Worm (Caenorhabditis elegans) whole organism, mixed stage, embryonic: ENCODE results near the gene F54F7.3.

Experiments used
- M03D4.4 ChIP-seq: sonication (generic microtip); optimal IDR thresholded peaks from 2 replicates; lab custom pipeline; 2017; ENCODE audit warnings: mild to moderate bottlenecking, missing genetic modification characterization, missing compliant biosample characterization
- bed-3 ChIP-seq: fragments of 200-800 bp; sonication (Bioruptor generic); optimal IDR thresholded peaks from 3 replicates; lab custom pipeline; 2018; ENCODE audit warnings: mild to moderate bottlenecking, missing genetic modification characterization, moderate library complexity, missing compliant biosample characterization
- blmp-1 ChIP-seq: fragments of 150-350 bp; optimal IDR thresholded peaks from 2 replicates; lab custom pipeline; 2014; ENCODE audit warnings: missing biosample characterization, missing genetic modification characterization
- ceh-39 ChIP-seq: fragments of 150-350 bp; optimal IDR thresholded peaks from 2 replicates; lab custom pipeline; 2014; ENCODE audit warnings: missing biosample characterization, missing genetic modification characterization
- ceh-43 ChIP-seq: fragments of 200-800 bp; sonication (Bioruptor generic); optimal IDR thresholded peaks from 2 replicates; lab custom pipeline; 2018; ENCODE audit warnings: mild to moderate bottlenecking, missing genetic modification characterization, moderate library complexity, missing compliant biosample characterization
- ceh-83 ChIP-seq: fragments of 200-800 bp; sonication (Bioruptor generic); optimal IDR thresholded peaks from 2 replicates; lab custom pipeline; 2018; ENCODE audit warnings: mild to moderate bottlenecking, missing genetic modification characterization, missing compliant biosample characterization
- ces-1 ChIP-seq: fragments of 150-350 bp; optimal IDR thresholded peaks from 2 replicates; lab custom pipeline; 2014; ENCODE audit warnings: missing biosample characterization, missing genetic modification reagents, missing genetic modification characterization
- cnd-1 ChIP-seq: fragments of 200-800 bp; sonication (Bioruptor generic); optimal IDR thresholded peaks from 2 replicates; lab custom pipeline; 2018; ENCODE audit warnings: mild to moderate bottlenecking, missing genetic modification characterization, missing compliant biosample characterization
- drap-1 ChIP-seq: fragments of 200-800 bp; sonication (Bioruptor generic); optimal IDR thresholded peaks from 3 replicates; lab custom pipeline; 2018; ENCODE audit warnings: mild to moderate bottlenecking, missing genetic modification characterization, missing compliant biosample characterization
- elt-3 ChIP-seq: fragments of 150-350 bp; optimal IDR thresholded peaks from 2 replicates; lab custom pipeline; 2014; ENCODE audit warnings: missing biosample characterization, missing genetic modification characterization
- flh-1 ChIP-seq: fragments of 200-800 bp; sonication (Bioruptor generic); optimal IDR thresholded peaks from 2 replicates; lab custom pipeline; 2018; ENCODE audit warnings: mild to moderate bottlenecking, missing genetic modification characterization, moderate library complexity, missing compliant biosample characterization
- ham-2 ChIP-seq: fragments of 200-800 bp; sonication (Bioruptor generic); optimal IDR thresholded peaks from 2 replicates; lab custom pipeline; 2018; ENCODE audit warnings: mild to moderate bottlenecking, missing genetic modification characterization, missing compliant biosample characterization
- hlh-1 ChIP-seq: fragments of 150-350 bp; optimal IDR thresholded peaks from 2 replicates; lab custom pipeline; 2014; ENCODE audit warnings: missing biosample characterization, missing genetic modification reagents, missing genetic modification characterization
- lin-13 ChIP-seq: fragments of 150-350 bp; optimal IDR thresholded peaks from 2 replicates; lab custom pipeline; 2014; ENCODE audit warnings: missing biosample characterization, missing genetic modification characterization
- lsy-2 ChIP-seq: fragments of 150-350 bp; optimal IDR thresholded peaks from 2 replicates; lab custom pipeline; 2014; ENCODE audit warnings: missing biosample characterization, missing genetic modification characterization
- mab-5 ChIP-seq: fragments of 150-350 bp; optimal IDR thresholded peaks from 2 replicates; lab custom pipeline; 2014; ENCODE audit warnings: missing biosample characterization, missing genetic modification characterization
- mep-1 ChIP-seq: fragments of 150-350 bp; optimal IDR thresholded peaks from 2 replicates; lab custom pipeline; 2017; ENCODE audit warnings: missing biosample characterization, missing genetic modification reagents, missing genetic modification characterization, inconsistent platforms
- mls-2 ChIP-seq: sonication (generic microtip); optimal IDR thresholded peaks from 2 replicates; lab custom pipeline; 2016; ENCODE audit warnings: mild to moderate bottlenecking, missing genetic modification characterization, moderate library complexity, missing compliant biosample characterization
- nhr-12 ChIP-seq: fragments of 150-350 bp; optimal IDR thresholded peaks from 2 replicates; lab custom pipeline; 2014; ENCODE audit warnings: missing biosample characterization, missing genetic modification characterization
- nhr-2 ChIP-seq: fragments of 150-350 bp; optimal IDR thresholded peaks from 2 replicates; lab custom pipeline; 2014; ENCODE audit warnings: missing biosample characterization, missing genetic modification characterization
- nhr-237 ChIP-seq: fragments of 150-350 bp; optimal IDR thresholded peaks from 2 replicates; lab custom pipeline; 2014; ENCODE audit warnings: missing biosample characterization, missing genetic modification characterization
- nhr-76 ChIP-seq: sonication (generic microtip); optimal IDR thresholded peaks from 2 replicates; lab custom pipeline; 2017; ENCODE audit warnings: missing biosample characterization, missing genetic modification characterization
- pha-4 ChIP-seq: fragments of 150-350 bp; optimal IDR thresholded peaks from 2 replicates; lab custom pipeline; 2018; ENCODE audit warnings: missing biosample characterization, missing genetic modification reagents, missing genetic modification characterization
- snpc-4 ChIP-seq: fragments of 150-350 bp; optimal IDR thresholded peaks from 2 replicates; lab custom pipeline; 2014; ENCODE audit warnings: missing biosample characterization, missing genetic modification characterization
- sptf-1 ChIP-seq: sonication (generic microtip); optimal IDR thresholded peaks from 2 replicates; lab custom pipeline; 2017; ENCODE audit warnings: mild to moderate bottlenecking, missing genetic modification characterization, moderate library complexity, missing compliant biosample characterization
- tbx-8 ChIP-seq: fragments of 200-800 bp; sonication (Bioruptor generic); optimal IDR thresholded peaks from 2 replicates; lab custom pipeline; 2018; ENCODE audit warnings: mild to moderate bottlenecking, missing genetic modification characterization, moderate library complexity, missing compliant biosample characterization
- unc-120 ChIP-seq: sonication (generic microtip); optimal IDR thresholded peaks from 2 replicates; lab custom pipeline; 2017; ENCODE audit warnings: missing genetic modification characterization, missing compliant biosample characterization; ENCODE audit not compliant: poor library complexity, severe bottlenecking
- unc-39 ChIP-seq: fragments of 150-350 bp; optimal IDR thresholded peaks from 2 replicates; lab custom pipeline; 2014; ENCODE audit warnings: missing biosample characterization, missing genetic modification characterization
- unc-62 ChIP-seq: fragments of 150-350 bp; optimal IDR thresholded peaks from 2 replicates; lab custom pipeline; 2014; ENCODE audit warnings: missing biosample characterization, missing genetic modification reagents, missing genetic modification characterization
- zip-8 ChIP-seq: fragments of 150-350 bp; optimal IDR thresholded peaks from 2 replicates; lab custom pipeline; 2014; ENCODE audit warnings: missing biosample characterization, missing genetic modification characterization
- ztf-11 ChIP-seq: fragments of 150-350 bp; optimal IDR thresholded peaks from 2 replicates; lab custom pipeline; 2014; ENCODE audit warnings: missing biosample characterization, missing genetic modification characterization

Gene F54F7.3

ce11 chrX:11850082-11850481 is at the start of gene F54F7.3:
TSS of gene F54F7.3 (minus strand) at chrX:11850182.
- TF ChIP-seq blmp-1 (tag; lab: Kevin White, UChicago) (no peak), lin-13 (no peak), unc-62 (GFP tag; lab: Kevin White, UChicago) (no peak), ztf-11 (tag; lab: Kevin White, UChicago) (no peak), unc-120 (no peak), mep-1 (tag; lab: Kevin White, UChicago) (no peak), ceh-83 (GFP tag; lab: Kevin White, UChicago) (no peak), snpc-4 (no peak), flh-1 (GFP tag; lab: Kevin White, UChicago) (no peak), M03D4.4 (tag; lab: Kevin White, UChicago) (no peak), mls-2 (no peak)

ce11 chrX:11899031-11899430 is 49.0 kb upstream of the F54F7.3 start:
- TF ChIP-seq mep-1 (tag; lab: Kevin White, UChicago) (peak; percentile 15), ces-1 (peak; percentile 27), cnd-1 (tag; lab: Kevin White, UChicago) (no peak)

- TF ChIP-seq cnd-1 (tag; lab: Kevin White, UChicago) (no peak), mls-2 (no peak), hlh-1 (tag; lab: Kevin White, UChicago) (no peak), unc-39 (tag; lab: Kevin White, UChicago) (no peak), elt-3 (tag; lab: Kevin White, UChicago) (no peak), bed-3 (GFP tag; lab: Kevin White, UChicago) (no peak), tbx-8 (GFP tag; lab: Kevin White, UChicago) (no peak), ceh-39 (tag; lab: Kevin White, UChicago) (no peak), blmp-1 (tag; lab: Kevin White, UChicago) (no peak), unc-120 (no peak), zip-8 (no peak)
These were observed 48.1 kb upstream of the F54F7.3 start, which contains the start of gene Y62H9A.9 for ce11 chrX:11898040-11898439. TSS of gene Y62H9A.9 (minus strand) at chrX:11898140.

DNA sequence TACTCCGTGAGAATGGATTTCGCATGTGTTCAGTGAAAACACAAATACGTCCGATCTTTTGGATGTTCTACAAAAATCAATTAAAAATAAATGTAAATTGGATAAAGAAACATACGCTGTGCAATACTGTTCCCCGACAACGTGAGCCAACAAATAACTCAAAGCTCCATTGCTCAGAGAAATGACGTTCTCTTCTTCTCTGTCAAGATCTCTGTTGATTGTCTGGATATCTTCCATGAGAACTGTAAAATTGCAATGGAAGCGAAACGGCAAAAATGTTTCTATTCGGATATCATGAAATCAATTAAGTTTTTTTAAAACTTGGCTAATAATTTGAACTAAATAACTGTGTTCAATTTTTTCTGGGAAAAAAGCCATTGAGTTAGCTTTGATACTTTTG is 46.7 kb upstream of the F54F7.3 start:
- TF ChIP-seq zip-8: no peak
- TF ChIP-seq lsy-2: no peak
- TF ChIP-seq nhr-2 (tag; lab: Kevin White, UChicago): no peak
- no peak for TF ChIP-seq unc-62 (GFP tag; lab: Kevin White, UChicago)
- TF ChIP-seq hlh-1 (tag; lab: Kevin White, UChicago): no peak
- no peak for TF ChIP-seq mab-5 (tag; lab: Kevin White, UChicago)
- TF ChIP-seq unc-120: no peak
- no peak for TF ChIP-seq elt-3 (tag; lab: Kevin White, UChicago)
- TF ChIP-seq ceh-83 (GFP tag; lab: Kevin White, UChicago): no peak
- no peak for TF ChIP-seq nhr-12
- no peak for TF ChIP-seq blmp-1 (tag; lab: Kevin White, UChicago)
- TF ChIP-seq nhr-76: no peak
- TF ChIP-seq flh-1 (GFP tag; lab: Kevin White, UChicago): no peak
- TF ChIP-seq ham-2 (GFP tag; lab: Kevin White, UChicago): no peak

DNA sequence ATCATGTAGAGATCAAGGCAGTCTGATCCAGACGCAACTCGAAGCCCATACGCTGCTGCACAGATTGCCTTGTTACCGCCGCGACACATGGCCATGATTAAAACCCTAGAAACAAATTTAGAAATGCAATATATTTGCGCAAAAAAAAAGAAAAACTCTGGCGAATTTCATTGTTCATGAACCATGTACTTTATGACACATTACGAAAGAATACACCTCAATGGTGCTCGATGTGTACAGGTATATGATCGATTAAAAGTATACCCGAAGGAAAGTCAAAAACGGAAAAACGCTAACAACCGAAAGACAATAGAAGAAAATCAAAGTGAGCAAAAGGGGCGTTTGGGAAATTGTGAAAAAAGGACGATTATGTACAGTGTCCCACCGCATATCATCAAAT is 42.3 kb upstream of the F54F7.3 start, which contains the start of gene Y62H9A.8:
Y62H9A.8 (minus strand) TSS at position 101 of the 400 bp plus-strand sequence.
- TF ChIP-seq ceh-43 (GFP tag; lab: Kevin White, UChicago): no peak
- TF ChIP-seq mls-2: no peak
- no peak for TF ChIP-seq drap-1 (GFP tag; lab: Kevin White, UChicago)
- TF ChIP-seq ztf-11 (tag; lab: Kevin White, UChicago): no peak
- no peak for TF ChIP-seq unc-120
- TF ChIP-seq nhr-237: no peak
- no peak for TF ChIP-seq tbx-8 (GFP tag; lab: Kevin White, UChicago)
- TF ChIP-seq cnd-1 (tag; lab: Kevin White, UChicago): no peak
- TF ChIP-seq pha-4 (tag; lab: Kevin White, UChicago): no peak
- TF ChIP-seq ham-2 (GFP tag; lab: Kevin White, UChicago): no peak
- no peak for TF ChIP-seq nhr-12
- no peak for TF ChIP-seq unc-39 (tag; lab: Kevin White, UChicago)
- TF ChIP-seq sptf-1: no peak
- no peak for TF ChIP-seq M03D4.4 (tag; lab: Kevin White, UChicago)
- no peak for TF ChIP-seq elt-3 (tag; lab: Kevin White, UChicago)
- TF ChIP-seq ceh-83 (GFP tag; lab: Kevin White, UChicago): no peak
- no peak for TF ChIP-seq mab-5 (tag; lab: Kevin White, UChicago)
- TF ChIP-seq blmp-1 (tag; lab: Kevin White, UChicago): no peak
- TF ChIP-seq nhr-76: no peak
